Worm (Caenorhabditis elegans): ENCODE measurements around the gene C26F1.1.

C26F1.1 gene

DNA sequence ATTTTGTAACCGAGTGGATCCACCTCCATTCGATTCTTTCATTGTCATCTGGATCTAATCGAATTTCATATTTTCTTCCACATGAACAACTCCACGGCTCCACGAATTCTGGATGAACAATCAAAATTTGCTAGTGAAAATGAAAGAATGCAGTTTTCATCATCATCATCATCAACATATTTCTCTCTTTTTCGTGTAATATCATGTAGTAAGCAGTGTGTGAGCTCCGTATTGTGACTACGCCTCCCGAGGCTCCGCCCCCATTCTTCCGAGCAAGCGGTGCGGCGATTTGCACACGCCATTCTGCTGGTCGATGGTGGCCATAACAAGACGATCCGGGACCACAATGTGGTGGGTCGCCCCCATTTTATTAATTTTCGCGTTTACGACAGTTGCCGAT lies 12.9 kb downstream of the C26F1.1 start, which contains the start of gene ZK742.7:
ZK742.7 (plus strand) TSS at position 301 of the 400 bp plus-strand sequence.
- TF ChIP-seq sptf-1 (tag; optimal IDR thresholded peaks at IDR 0.05) (no peak), zip-8 (tag; optimal IDR thresholded peaks at IDR 0.05) (no peak), ceh-43 (GFP tag; optimal IDR thresholded peaks at IDR 0.05) (no peak), snpc-4 (tag; optimal IDR thresholded peaks at IDR 0.05) (no peak), nhr-2 (tag; optimal IDR thresholded peaks at IDR 0.05) (no peak), mep-1 (tag; optimal IDR thresholded peaks at IDR 0.05) (no peak), blmp-1 (tag; optimal IDR thresholded peaks at IDR 0.05) (no peak), elt-1 (tag; optimal IDR thresholded peaks at IDR 0.05; ENCODE audit: borderline replicate concordance, insufficient read depth) (no peak), M03D4.4 (tag; optimal IDR thresholded peaks at IDR 0.05) (no peak), nhr-28 (tag; optimal IDR thresholded peaks at IDR 0.05) (no peak), hlh-1 (tag; optimal IDR thresholded peaks at IDR 0.05) (no peak), unc-62 (GFP tag; optimal IDR thresholded peaks at IDR 0.05) (no peak), bed-3 (GFP tag; optimal IDR thresholded peaks at IDR 0.05) (no peak), ztf-11 (tag; optimal IDR thresholded peaks at IDR 0.05) (no peak), ham-2 (GFP tag; optimal IDR thresholded peaks at IDR 0.05) (no peak), pha-4 (tag; optimal IDR thresholded peaks at IDR 0.05) (no peak)

DNA sequence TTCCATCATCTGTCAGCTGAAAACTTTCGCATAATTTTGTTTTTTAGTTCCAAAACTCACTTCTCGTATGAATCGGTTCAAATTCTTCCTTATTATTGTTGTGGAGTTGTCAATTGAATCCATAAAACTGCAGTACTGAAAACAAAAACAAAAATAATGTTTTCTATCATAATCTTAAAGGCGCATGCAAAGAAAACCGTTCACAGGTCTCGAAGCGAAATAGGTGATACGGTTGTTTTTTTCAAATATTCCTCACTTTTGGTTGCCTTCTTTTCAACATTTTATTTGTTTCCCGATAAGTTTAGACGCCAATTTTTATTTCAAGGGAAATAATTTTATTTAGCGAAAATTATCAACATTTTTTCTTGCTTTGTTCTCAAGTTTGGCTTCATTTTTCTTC lies 18.3 kb downstream of the C26F1.1 start:
- TF ChIP-seq nhr-28 (tag; optimal IDR thresholded peaks at IDR 0.05), result no peak
- TF ChIP-seq sem-2 (GFP tag; optimal IDR thresholded peaks at IDR 0.05), result no peak
- TF ChIP-seq ces-1 (GFP tag; optimal IDR thresholded peaks at IDR 0.05), result no peak
- no peak for TF ChIP-seq pha-4 (tag; optimal IDR thresholded peaks at IDR 0.05)
- TF ChIP-seq nhr-76 (tag; optimal IDR thresholded peaks at IDR 0.05), result no peak
- TF ChIP-seq nhr-12 (tag; optimal IDR thresholded peaks at IDR 0.05), result no peak
- no peak for TF ChIP-seq unc-62 (GFP tag; optimal IDR thresholded peaks at IDR 0.05)
- TF ChIP-seq flh-1 (GFP tag; optimal IDR thresholded peaks at IDR 0.05), result no peak
- TF ChIP-seq zip-8 (tag; optimal IDR thresholded peaks at IDR 0.05), result no peak
- no peak for TF ChIP-seq mep-1 (tag; optimal IDR thresholded peaks at IDR 0.05)

DNA sequence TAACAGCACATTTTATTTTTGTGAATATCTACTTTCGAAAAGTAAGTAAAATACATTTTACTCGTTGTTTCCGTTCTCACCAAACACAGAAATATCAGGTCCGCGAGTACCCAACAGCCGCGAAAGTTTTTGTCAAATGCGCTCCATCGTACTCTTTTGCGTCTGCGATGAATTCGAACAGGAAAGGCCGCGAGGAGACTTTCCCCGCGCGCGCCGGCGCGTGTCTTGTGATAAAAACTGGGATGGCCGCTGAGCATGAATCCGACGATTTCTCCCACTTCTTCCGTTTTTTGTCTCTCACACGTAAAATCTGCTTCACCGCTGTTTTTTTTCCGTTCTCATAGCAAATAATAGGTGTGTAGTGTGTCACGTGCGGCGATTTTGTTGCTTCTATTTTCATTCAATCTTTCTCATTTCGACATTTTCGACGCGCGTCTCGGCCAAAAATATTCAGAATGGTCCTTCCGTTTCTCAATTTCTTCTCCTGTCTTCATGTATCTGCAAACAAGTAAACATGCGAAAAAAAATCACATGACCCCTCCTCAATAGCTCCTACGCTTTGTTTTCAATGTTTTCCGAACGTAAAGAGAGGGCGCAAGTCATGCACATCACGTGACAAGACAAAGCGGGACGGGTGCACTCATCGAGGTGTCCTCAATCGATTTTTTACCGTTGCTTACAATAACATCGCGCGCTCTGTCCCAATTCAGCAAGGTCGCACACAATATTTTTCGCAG lies 19.0 kb downstream of the C26F1.1 start, which contains the start of gene uvs-1:
uvs-1 (minus strand) TSS at position 145 of the 737 bp plus-strand sequence.
- TF ChIP-seq ceh-43 (GFP tag; optimal IDR thresholded peaks at IDR 0.05), result no peak
- TF ChIP-seq blmp-1 (tag; optimal IDR thresholded peaks at IDR 0.05), result no peak
- no peak for TF ChIP-seq nhr-237 (tag; optimal IDR thresholded peaks at IDR 0.05)
- TF ChIP-seq lsy-2 (tag; optimal IDR thresholded peaks at IDR 0.05), result peak; percentile 23
- TF ChIP-seq unc-120 (tag; optimal IDR thresholded peaks at IDR 0.05; ENCODE audit: poor library complexity, severe bottlenecking), result no peak
- no peak for TF ChIP-seq bed-3 (GFP tag; optimal IDR thresholded peaks at IDR 0.05)
- no peak for TF ChIP-seq tbx-8 (GFP tag; optimal IDR thresholded peaks at IDR 0.05)
- TF ChIP-seq mep-1 (tag; optimal IDR thresholded peaks at IDR 0.05), result peak; percentile 14
- TF ChIP-seq cnd-1 (tag; optimal IDR thresholded peaks at IDR 0.05), result no peak
- no peak for TF ChIP-seq drap-1 (GFP tag; optimal IDR thresholded peaks at IDR 0.05)
- TF ChIP-seq lin-13 (tag; optimal IDR thresholded peaks at IDR 0.05), result no peak
- peak; percentile 62 for TF ChIP-seq hlh-1 (tag; optimal IDR thresholded peaks at IDR 0.05)
- TF ChIP-seq mls-2 (tag; optimal IDR thresholded peaks at IDR 0.05), result no peak

DNA sequence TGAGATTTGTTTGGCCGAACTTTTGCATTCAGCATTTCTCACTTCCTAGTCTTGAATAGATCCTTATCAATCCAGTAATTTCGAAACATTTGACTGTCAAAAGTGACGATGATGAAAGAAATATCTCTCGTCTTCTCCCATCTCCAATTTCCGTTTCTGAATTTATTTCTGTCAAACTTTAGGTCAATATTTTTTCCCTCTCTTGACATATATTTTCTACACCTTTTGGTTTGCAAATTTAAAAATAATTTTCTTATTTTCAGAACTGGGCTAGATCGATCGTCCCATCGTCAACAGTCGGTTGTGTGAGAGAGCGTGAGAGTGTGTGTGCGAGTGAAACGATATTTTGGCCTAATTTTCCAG lies 19.6 kb downstream of the C26F1.1 start, which contains the start of gene xpo-1:
xpo-1 (plus strand) TSS at position 264 of the 363 bp plus-strand sequence.
- no peak for TF ChIP-seq cnd-1 (tag; optimal IDR thresholded peaks at IDR 0.05)
- TF ChIP-seq sem-2 (GFP tag; optimal IDR thresholded peaks at IDR 0.05), result no peak
- no peak for TF ChIP-seq elt-3 (tag; optimal IDR thresholded peaks at IDR 0.05)
- TF ChIP-seq hlh-1 (tag; optimal IDR thresholded peaks at IDR 0.05), result no peak
- TF ChIP-seq ces-1 (GFP tag; optimal IDR thresholded peaks at IDR 0.05), result no peak
- TF ChIP-seq pha-4 (tag; optimal IDR thresholded peaks at IDR 0.05), result no peak
- TF ChIP-seq blmp-1 (tag; optimal IDR thresholded peaks at IDR 0.05), result no peak
- no peak for TF ChIP-seq nhr-76 (tag; optimal IDR thresholded peaks at IDR 0.05)
- no peak for TF ChIP-seq snpc-4 (tag; optimal IDR thresholded peaks at IDR 0.05)
- TF ChIP-seq nhr-2 (tag; optimal IDR thresholded peaks at IDR 0.05), result no peak
- no peak for TF ChIP-seq lin-13 (tag; optimal IDR thresholded peaks at IDR 0.05)
- no peak for TF ChIP-seq nhr-28 (tag; optimal IDR thresholded peaks at IDR 0.05)
- no peak for TF ChIP-seq drap-1 (GFP tag; optimal IDR thresholded peaks at IDR 0.05)
- no peak for TF ChIP-seq nhr-237 (tag; optimal IDR thresholded peaks at IDR 0.05)
- TF ChIP-seq M03D4.4 (tag; optimal IDR thresholded peaks at IDR 0.05), result no peak
- TF ChIP-seq elt-1 (tag; optimal IDR thresholded peaks at IDR 0.05; ENCODE audit: borderline replicate concordance, insufficient read depth), result no peak
- no peak for TF ChIP-seq ztf-11 (tag; optimal IDR thresholded peaks at IDR 0.05)
